Comparison of ENCODE assay signal across 1 fruit fly cellular context in the genomic region with DNA sequence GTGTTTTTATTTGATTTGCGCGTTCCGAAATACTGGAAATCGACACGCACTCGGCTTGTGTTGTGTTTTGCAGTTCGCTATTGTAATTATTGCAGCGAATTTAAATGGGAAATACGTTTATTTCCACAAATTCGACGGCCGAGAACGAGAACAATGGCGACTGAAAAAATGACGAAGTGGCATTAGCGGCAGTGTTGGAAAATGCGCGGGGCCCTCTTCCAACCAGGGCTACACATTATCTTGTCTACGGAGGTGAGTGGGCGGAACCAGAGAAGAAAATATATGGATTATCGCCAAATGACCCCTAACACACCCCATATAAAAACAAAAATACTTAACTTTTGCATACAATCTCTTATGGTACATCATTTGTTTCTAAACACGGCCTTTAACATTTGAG.
A peak's percentile ranks its signal among the peaks of the same experiment; 100 is the strongest.
TF ChIP-seq lines count a peak whose summit lies in the region.

A gene (minus strand): TSS at position 188 of the 400 bp plus-strand sequence.

TF ChIP-seq in whole organism, embryonic, 481 proteins besides CTCF, POLR2A, EP300 and RAD21 (continued from another document and continues in another):
- no peak for TF ChIP-seq CG14050 (GFP tag; IDR thresholded peaks at IDR 0.05; lab: Robert Waterston, UW)
- TF ChIP-seq bab2 (GFP tag; optimal IDR thresholded peaks at IDR 0.05; lab: Kevin White, UChicago): peak; percentile 12
- peak; percentile 6 for TF ChIP-seq Mes4 (GFP tag; optimal IDR thresholded peaks at IDR 0.05; lab: Kevin White, UChicago)
- no peak for TF ChIP-seq tap (tag; optimal IDR thresholded peaks at IDR 0.05; lab: Kevin White, UChicago)
- no peak for TF ChIP-seq CG4707 (GFP tag; optimal IDR thresholded peaks at IDR 0.05; lab: Kevin White, UChicago)
- TF ChIP-seq CG3847 (GFP tag; IDR thresholded peaks at IDR 0.05; lab: Robert Waterston, UW): peak; percentile 65
- peak; percentile 29 for TF ChIP-seq nom (GFP tag; optimal IDR thresholded peaks at IDR 0.05; lab: Kevin White, UChicago)
- TF ChIP-seq mld (GFP tag; IDR thresholded peaks at IDR 0.05; lab: Robert Waterston, UW; ENCODE audit: partially characterized antibody): no peak
- peak; percentile 45 for TF ChIP-seq HHEX (GFP tag; optimal IDR thresholded peaks at IDR 0.05; lab: Kevin White, UChicago)
- no peak for TF ChIP-seq Nf-YA (GFP tag; IDR thresholded peaks at IDR 0.05; lab: Robert Waterston, UW)
- peak; percentile 87 for TF ChIP-seq CG4617 (GFP tag; optimal IDR thresholded peaks at IDR 0.05; lab: Kevin White, UChicago; ENCODE audit: borderline replicate concordance)
- no peak for TF ChIP-seq CG15696 (tag; optimal IDR thresholded peaks at IDR 0.05; lab: Kevin White, UChicago)
- TF ChIP-seq dysf (GFP tag; IDR thresholded peaks at IDR 0.05; lab: Robert Waterston, UW): peak; percentile 24; the same call in 1 of the 3 replicates
- TF ChIP-seq Optix (GFP tag; IDR thresholded peaks at IDR 0.05; lab: Robert Waterston, UW): no peak
- TF ChIP-seq Side (GFP tag; optimal IDR thresholded peaks at IDR 0.05; lab: Kevin White, UChicago): peak; percentile 64
- no peak for TF ChIP-seq Adf1 (GFP tag; IDR thresholded peaks at IDR 0.05; lab: Robert Waterston, UW)
- peak; percentile 22 for TF ChIP-seq CG17359 (tag; optimal IDR thresholded peaks at IDR 0.05; lab: Kevin White, UChicago)
- TF ChIP-seq gro (GFP tag; optimal IDR thresholded peaks at IDR 0.05; lab: Kevin White, UChicago): peak; percentile 14
- TF ChIP-seq Dbx (GFP tag; IDR thresholded peaks at IDR 0.05; lab: Robert Waterston, UW): peak; percentile 70
- no peak for TF ChIP-seq hth (optimal IDR thresholded peaks at IDR 0.05; lab: Kevin White, UChicago)
- no peak for TF ChIP-seq GATAe (GFP tag; conservative IDR thresholded peaks at IDR 0.05; lab: Robert Waterston, UW)
- TF ChIP-seq CG9215 (GFP tag; IDR thresholded peaks at IDR 0.05; lab: Robert Waterston, UW): no peak
- TF ChIP-seq CG4282 (GFP tag; optimal IDR thresholded peaks at IDR 0.05; lab: Kevin White, UChicago): no peak
- no peak for TF ChIP-seq en (GFP tag; optimal IDR thresholded peaks at IDR 0.05; lab: Kevin White, UChicago)
- peak; percentile 4 for TF ChIP-seq CG33213 (GFP tag; optimal IDR thresholded peaks at IDR 0.05; lab: Kevin White, UChicago)
- peak; percentile 46 for TF ChIP-seq tin (GFP tag; optimal IDR thresholded peaks at IDR 0.05; lab: Kevin White, UChicago)
- no peak for TF ChIP-seq CG7556 (GFP tag; optimal IDR thresholded peaks at IDR 0.05; lab: Kevin White, UChicago)
- TF ChIP-seq schlank (tag; optimal IDR thresholded peaks at IDR 0.05; lab: Kevin White, UChicago): no peak
- no peak for TF ChIP-seq CG18011 (GFP tag; optimal IDR thresholded peaks at IDR 0.05; lab: Kevin White, UChicago)
- no peak for TF ChIP-seq CG11398 (GFP tag; optimal IDR thresholded peaks at IDR 0.05; lab: Kevin White, UChicago)
- no peak for TF ChIP-seq cato (GFP tag; optimal IDR thresholded peaks at IDR 0.05; lab: Kevin White, UChicago; ENCODE audit: borderline replicate concordance)
- peak; percentile 63 for TF ChIP-seq Ets97D (GFP tag; optimal IDR thresholded peaks at IDR 0.05; lab: Kevin White, UChicago)
- TF ChIP-seq cg (GFP tag; optimal IDR thresholded peaks at IDR 0.05; lab: Kevin White, UChicago): no peak
- TF ChIP-seq CG16815 (GFP tag; optimal IDR thresholded peaks at IDR 0.05; lab: Kevin White, UChicago): no peak
- TF ChIP-seq CG15073 (GFP tag; optimal IDR thresholded peaks at IDR 0.05; lab: Kevin White, UChicago): no peak
- TF ChIP-seq bowl (GFP tag; IDR thresholded peaks at IDR 0.05; lab: Robert Waterston, UW): no peak
- TF ChIP-seq unpg (GFP tag; optimal IDR thresholded peaks at IDR 0.05; lab: Kevin White, UChicago): peak; percentile 24
- TF ChIP-seq CG11247 (GFP tag; IDR thresholded peaks at IDR 0.05; lab: Robert Waterston, UW): no peak
- TF ChIP-seq wek (GFP tag; optimal IDR thresholded peaks at IDR 0.05; lab: Kevin White, UChicago): peak; percentile 41
- no peak for TF ChIP-seq Neu2 (GFP tag; optimal IDR thresholded peaks at IDR 0.05; lab: Kevin White, UChicago; ENCODE audit: borderline replicate concordance)
- TF ChIP-seq rib (GFP tag; IDR thresholded peaks at IDR 0.05; lab: Robert Waterston, UW): peak; percentile 42; the same call in 1 of the 2 replicates
- TF ChIP-seq row (GFP tag; IDR thresholded peaks at IDR 0.05; lab: Robert Waterston, UW): peak; percentile 42; the same call in 1 of the 3 replicates
- no peak for TF ChIP-seq CG8924 (tag; optimal IDR thresholded peaks at IDR 0.05; lab: Kevin White, UChicago)
- TF ChIP-seq CG3838 (GFP tag; optimal IDR thresholded peaks at IDR 0.05; lab: Kevin White, UChicago): no peak
- peak; percentile 58 for TF ChIP-seq Xbp1 (GFP tag; optimal IDR thresholded peaks at IDR 0.05; lab: Kevin White, UChicago)
- TF ChIP-seq CG8944 (GFP tag; optimal IDR thresholded peaks at IDR 0.05; lab: Kevin White, UChicago): peak; percentile 21
- TF ChIP-seq CG4854 (GFP tag; optimal IDR thresholded peaks at IDR 0.05; lab: Kevin White, UChicago): no peak
- TF ChIP-seq scrt (GFP tag; optimal IDR thresholded peaks at IDR 0.05; lab: Kevin White, UChicago): no peak
- no peak for TF ChIP-seq Atf3 (GFP tag; optimal IDR thresholded peaks at IDR 0.05; lab: Kevin White, UChicago)
- TF ChIP-seq tio (GFP tag; optimal IDR thresholded peaks at IDR 0.05; lab: Kevin White, UChicago): no peak
- TF ChIP-seq Myb (GFP tag; optimal IDR thresholded peaks at IDR 0.05; lab: Kevin White, UChicago): peak; percentile 46
- no peak for TF ChIP-seq hkb (optimal IDR thresholded peaks at IDR 0.05; lab: Kevin White, UChicago)
- no peak for TF ChIP-seq hkb (GFP tag; IDR thresholded peaks at IDR 0.05; lab: Robert Waterston, UW)
- TF ChIP-seq Chrac-16 (GFP tag; optimal IDR thresholded peaks at IDR 0.05; lab: Kevin White, UChicago): peak; percentile 41
- TF ChIP-seq Dip3 (GFP tag; optimal IDR thresholded peaks at IDR 0.05; lab: Kevin White, UChicago): peak; percentile 1
- no peak for TF ChIP-seq stc (GFP tag; IDR thresholded peaks at IDR 0.05; lab: Robert Waterston, UW)
- TF ChIP-seq CG10654 (GFP tag; optimal IDR thresholded peaks at IDR 0.05; lab: Kevin White, UChicago): peak; percentile 4
- TF ChIP-seq CG15479 (GFP tag; optimal IDR thresholded peaks at IDR 0.05; lab: Kevin White, UChicago): no peak
- peak; percentile 34 for TF ChIP-seq chn (GFP tag; optimal IDR thresholded peaks at IDR 0.05; lab: Kevin White, UChicago)
- peak; percentile 45 for TF ChIP-seq CG18599 (GFP tag; optimal IDR thresholded peaks at IDR 0.05; lab: Kevin White, UChicago)
- no peak for TF ChIP-seq ssp (GFP tag; IDR thresholded peaks at IDR 0.05; lab: Robert Waterston, UW)
- peak; percentile 29 to 33 for TF ChIP-seq dpn (GFP tag; optimal IDR thresholded peaks at IDR 0.05; lab: Kevin White, UChicago)
- no peak for TF ChIP-seq Atf-2 (GFP tag; optimal IDR thresholded peaks at IDR 0.05; lab: Kevin White, UChicago)
- no peak for TF ChIP-seq sc (optimal IDR thresholded peaks at IDR 0.05; lab: Kevin White, UChicago)
- no peak for TF ChIP-seq sc (GFP tag; optimal IDR thresholded peaks at IDR 0.05; lab: Kevin White, UChicago)
- TF ChIP-seq tgo (GFP tag; IDR thresholded peaks at IDR 0.05; lab: Robert Waterston, UW): no peak
- peak; percentile 73; the same call in 2 of the 3 replicates for TF ChIP-seq CG11456 (GFP tag; IDR thresholded peaks at IDR 0.05; lab: Robert Waterston, UW)
- no peak for TF ChIP-seq CG10321 (GFP tag; IDR thresholded peaks at IDR 0.05; lab: Robert Waterston, UW)
- TF ChIP-seq HLH3B (GFP tag; IDR thresholded peaks at IDR 0.05; lab: Robert Waterston, UW): no peak
- TF ChIP-seq Doc3 (GFP tag; IDR thresholded peaks at IDR 0.05; lab: Robert Waterston, UW; ENCODE audit: partially characterized antibody): no peak
- TF ChIP-seq kah (GFP tag; optimal IDR thresholded peaks at IDR 0.05; lab: Kevin White, UChicago): no peak
- 0 out of 3 replicates have a peak, but pooled peaks have one; percentile 24 for TF ChIP-seq CG16813 (GFP tag; IDR thresholded peaks at IDR 0.05; lab: Robert Waterston, UW; ENCODE audit: partially characterized antibody)
- no peak for TF ChIP-seq grn (GFP tag; optimal IDR thresholded peaks at IDR 0.05; lab: Kevin White, UChicago)
- no peak for TF ChIP-seq B-H1 (GFP tag; IDR thresholded peaks at IDR 0.05; lab: Robert Waterston, UW)
- TF ChIP-seq fd3F (GFP tag; optimal IDR thresholded peaks at IDR 0.05; lab: Kevin White, UChicago): peak; percentile 4
- no peak for TF ChIP-seq E2f2 (GFP tag; IDR thresholded peaks at IDR 0.05; lab: Robert Waterston, UW)
- TF ChIP-seq ash1 (GFP tag; optimal IDR thresholded peaks at IDR 0.05; lab: Kevin White, UChicago): peak; percentile 28
- TF ChIP-seq CG1647 (GFP tag; optimal IDR thresholded peaks at IDR 0.05; lab: Kevin White, UChicago): peak; percentile 30
- no peak for TF ChIP-seq odd (GFP tag; optimal IDR thresholded peaks at IDR 0.05; lab: Kevin White, UChicago)
- no peak for TF ChIP-seq zen2 (GFP tag; IDR thresholded peaks at IDR 0.05; lab: Robert Waterston, UW; ENCODE audit: partially characterized antibody)
- TF ChIP-seq CG7987 (GFP tag; optimal IDR thresholded peaks at IDR 0.05; lab: Kevin White, UChicago): peak; percentile 38
- TF ChIP-seq p53 (GFP tag; optimal IDR thresholded peaks at IDR 0.05; lab: Kevin White, UChicago): no peak
- TF ChIP-seq Vsx1 (GFP tag; optimal IDR thresholded peaks at IDR 0.05; lab: Kevin White, UChicago): no peak
- TF ChIP-seq Elba2 (GFP tag; optimal IDR thresholded peaks at IDR 0.05; lab: Kevin White, UChicago): no peak
- peak; percentile 18 for TF ChIP-seq HmgD (GFP tag; optimal IDR thresholded peaks at IDR 0.05; lab: Kevin White, UChicago)
- peak; percentile 51 for TF ChIP-seq mirr (GFP tag; optimal IDR thresholded peaks at IDR 0.05; lab: Kevin White, UChicago)
- peak; percentile 13 for TF ChIP-seq Dp (GFP tag; optimal IDR thresholded peaks at IDR 0.05; lab: Kevin White, UChicago)
- TF ChIP-seq Kr (GFP tag; optimal IDR thresholded peaks at IDR 0.05; lab: Kevin White, UChicago): no peak
- TF ChIP-seq tna (GFP tag; IDR thresholded peaks at IDR 0.05; lab: Robert Waterston, UW; ENCODE audit: partially characterized antibody): 0 out of 2 replicates have a peak, but pooled peaks have one; percentile 16
- TF ChIP-seq amos (GFP tag; IDR thresholded peaks at IDR 0.05; lab: Robert Waterston, UW; ENCODE audit: partially characterized antibody): peak; percentile 28; the same call in 1 of the 2 replicates
- TF ChIP-seq CG11723 (GFP tag; optimal IDR thresholded peaks at IDR 0.05; lab: Kevin White, UChicago): peak; percentile 19
- no peak for TF ChIP-seq Six4 (GFP tag; optimal IDR thresholded peaks at IDR 0.05; lab: Kevin White, UChicago)
- TF ChIP-seq CG13123 (GFP tag; optimal IDR thresholded peaks at IDR 0.05; lab: Kevin White, UChicago): no peak
- no peak for TF ChIP-seq bigmax (GFP tag; optimal IDR thresholded peaks at IDR 0.05; lab: Kevin White, UChicago)
- TF ChIP-seq jumu (GFP tag; optimal IDR thresholded peaks at IDR 0.05; lab: Kevin White, UChicago): peak; percentile 36
- peak; percentile 14 for TF ChIP-seq CG30403 (GFP tag; optimal IDR thresholded peaks at IDR 0.05; lab: Kevin White, UChicago)
- TF ChIP-seq gfzf (GFP tag; optimal IDR thresholded peaks at IDR 0.05; lab: Kevin White, UChicago): peak; percentile 27
- no peak for TF ChIP-seq pan (optimal IDR thresholded peaks at IDR 0.05; lab: Kevin White, UChicago)
- TF ChIP-seq pan (GFP tag; optimal IDR thresholded peaks at IDR 0.05 in 1 of 2, IDR thresholded peaks at IDR 0.05 in 1 of 2): no peak
- TF ChIP-seq Taf1 (GFP tag; IDR thresholded peaks at IDR 0.05; lab: Robert Waterston, UW): no peak
- TF ChIP-seq CG18619 (GFP tag; optimal IDR thresholded peaks at IDR 0.05; lab: Kevin White, UChicago): no peak
- TF ChIP-seq Doc2 (GFP tag; IDR thresholded peaks at IDR 0.05; lab: Robert Waterston, UW): no peak
- no peak for TF ChIP-seq CG6254 (GFP tag; optimal IDR thresholded peaks at IDR 0.05; lab: Kevin White, UChicago)
- no peak for TF ChIP-seq fru (optimal IDR thresholded peaks at IDR 0.05; lab: Kevin White, UChicago)
- no peak for TF ChIP-seq knrl (GFP tag; IDR thresholded peaks at IDR 0.05; lab: Robert Waterston, UW; ENCODE audit: partially characterized antibody)
- TF ChIP-seq CG15601 (tag; optimal IDR thresholded peaks at IDR 0.05; lab: Kevin White, UChicago): no peak
- TF ChIP-seq CG17612 (GFP tag; IDR thresholded peaks at IDR 0.05; lab: Robert Waterston, UW): no peak
- TF ChIP-seq CG11085 (GFP tag; IDR thresholded peaks at IDR 0.05; lab: Robert Waterston, UW): 0 out of 2 replicates have a peak, but pooled peaks have one; percentile 26
- TF ChIP-seq ham (GFP tag; IDR thresholded peaks at IDR 0.05; lab: Robert Waterston, UW): no peak
- no peak for TF ChIP-seq CG7357 (GFP tag; IDR thresholded peaks at IDR 0.05; lab: Robert Waterston, UW)
- peak; percentile 4 for TF ChIP-seq CG18262 (tag; optimal IDR thresholded peaks at IDR 0.05; lab: Kevin White, UChicago)
- no peak for TF ChIP-seq croc (GFP tag; conservative IDR thresholded peaks at IDR 0.05; lab: Robert Waterston, UW)
- peak; percentile 43 for TF ChIP-seq CG7786 (GFP tag; optimal IDR thresholded peaks at IDR 0.05; lab: Kevin White, UChicago)
- no peak for TF ChIP-seq Hey (tag; optimal IDR thresholded peaks at IDR 0.05; lab: Kevin White, UChicago)
- TF ChIP-seq ato (GFP tag; IDR thresholded peaks at IDR 0.05; lab: Robert Waterston, UW; ENCODE audit: partially characterized antibody): no peak
- peak; percentile 44; the same call in 1 of the 2 replicates for TF ChIP-seq onecut (GFP tag; IDR thresholded peaks at IDR 0.05; lab: Robert Waterston, UW)
- peak; percentile 12 for TF ChIP-seq sd (tag; optimal IDR thresholded peaks at IDR 0.05; lab: Kevin White, UChicago)
- no peak for TF ChIP-seq crol (GFP tag; IDR thresholded peaks at IDR 0.05; lab: Robert Waterston, UW)
- peak; percentile 31; the same call in 1 of the 2 replicates for TF ChIP-seq CG4360 (GFP tag; IDR thresholded peaks at IDR 0.05; lab: Robert Waterston, UW)
- TF ChIP-seq Hmr (GFP tag; optimal IDR thresholded peaks at IDR 0.05; lab: Kevin White, UChicago): peak; percentile 43
- TF ChIP-seq CG17361 (GFP tag; IDR thresholded peaks at IDR 0.05; lab: Robert Waterston, UW): peak; percentile 12; the same call in 1 of the 3 replicates
- peak; percentile 43 for TF ChIP-seq CG10209 (GFP tag; optimal IDR thresholded peaks at IDR 0.05; lab: Kevin White, UChicago)
- TF ChIP-seq Xrp1 (GFP tag; IDR thresholded peaks at IDR 0.05; lab: Robert Waterston, UW): 0 out of 2 replicates have a peak, but pooled peaks have one; percentile 33
- no peak for TF ChIP-seq CG3407 (GFP tag; optimal IDR thresholded peaks at IDR 0.05; lab: Kevin White, UChicago)
- no peak for TF ChIP-seq CG10147 (GFP tag; optimal IDR thresholded peaks at IDR 0.05; lab: Kevin White, UChicago)
- TF ChIP-seq CG13287 (GFP tag; IDR thresholded peaks at IDR 0.05; lab: Robert Waterston, UW; ENCODE audit: partially characterized antibody): peak; percentile 31
- no peak for TF ChIP-seq CG1602 (GFP tag; optimal IDR thresholded peaks at IDR 0.05; lab: Kevin White, UChicago)
